Fruit fly (Drosophila melanogaster) whole organism, larva: ENCODE results near the gene Ant2.

Source experiments
- noc ChIP-seq: fragments of 200-800 bp; sonication (Bioruptor generic); optimal IDR thresholded peaks from 3 replicates; lab custom pipeline; 2019; ENCODE audit warnings: missing biosample characterization, mild to moderate bottlenecking, missing genetic modification characterization, moderate library complexity

The Ant2 gene

DNA sequence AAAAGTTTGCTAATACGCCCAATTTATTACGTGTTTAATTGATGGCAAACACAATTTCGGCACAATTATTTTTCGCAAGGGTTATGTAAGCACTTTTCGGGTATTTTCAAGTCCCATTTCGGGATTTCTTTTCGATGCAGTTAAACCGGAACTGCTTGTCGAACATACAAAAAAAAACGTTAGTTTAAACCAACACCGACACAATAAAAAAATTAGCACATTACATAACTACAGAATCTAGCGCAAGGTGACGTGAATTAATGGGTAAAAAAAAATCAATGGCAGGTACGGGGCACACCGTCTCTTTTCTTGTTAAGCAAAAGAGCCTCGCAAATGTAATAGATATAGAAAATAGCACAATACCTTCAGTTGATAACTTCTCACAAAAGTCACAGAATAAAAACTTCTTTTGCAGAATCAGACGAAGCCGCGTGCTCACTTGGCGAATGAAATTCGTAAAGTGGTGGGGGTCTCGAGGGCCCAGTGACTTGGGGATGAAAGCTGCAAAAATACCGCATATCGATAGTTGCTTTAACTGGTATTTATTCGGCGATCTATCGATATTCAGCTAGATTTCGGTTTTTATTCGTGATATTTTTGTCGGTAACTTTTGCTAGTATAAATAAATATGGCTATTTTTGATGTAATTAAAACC, at the start of gene Ant2, which contains the start of gene sesB:
Gene Ant2 (minus strand): TSS at position 465 of the 655 bp plus-strand sequence.
Gene sesB (minus strand): TSS at position 516 of the 655 bp plus-strand sequence.
- TF ChIP-seq noc (tag; lab: Kevin White, UChicago), result no peak

DNA sequence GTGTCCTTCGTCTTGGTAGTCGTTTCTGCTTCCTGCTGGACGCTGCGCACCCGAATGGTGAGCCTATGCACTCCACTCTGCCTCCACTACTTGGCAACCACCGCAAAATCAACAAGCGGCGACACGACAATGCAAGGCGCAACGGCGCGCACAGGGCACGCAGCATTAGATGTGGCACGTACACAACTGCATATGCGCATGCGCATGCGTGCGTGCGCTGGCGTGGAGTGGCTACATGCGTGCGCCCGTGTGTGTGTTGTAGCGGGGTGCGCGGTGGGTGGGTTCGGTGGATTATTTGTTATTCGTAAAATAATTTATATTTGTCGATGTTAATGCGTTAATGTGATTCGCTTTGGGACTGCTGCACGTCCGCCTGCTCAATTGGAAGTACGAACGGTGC, 48.9 kb upstream of the Ant2 start:
- no peak for TF ChIP-seq noc (tag; lab: Kevin White, UChicago)

DNA sequence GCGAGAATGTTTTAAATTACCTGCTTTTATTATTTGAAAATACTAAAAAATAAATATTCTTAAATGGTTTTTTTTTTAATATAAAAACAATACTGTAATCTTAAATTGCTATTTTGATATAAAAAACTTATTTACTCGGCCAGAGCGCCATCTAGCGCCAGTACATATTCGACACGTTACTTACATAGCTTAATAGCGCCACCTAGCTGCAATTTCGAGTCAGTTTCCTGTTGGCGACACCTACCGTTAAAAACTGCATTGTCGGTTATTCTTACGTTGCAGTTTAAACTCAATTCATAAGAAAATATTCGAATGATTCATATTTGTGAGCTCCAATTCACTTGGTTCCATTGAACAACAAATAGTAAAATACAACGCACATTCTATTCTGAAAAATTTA, 45.7 kb upstream of the Ant2 start:
- TF ChIP-seq noc (tag; lab: Kevin White, UChicago), result no peak

dm6 chrX:10827301-10827700, 40.6 kb upstream of the Ant2 start:
- no peak for TF ChIP-seq noc (tag; lab: Kevin White, UChicago)

- TF ChIP-seq noc (tag; lab: Kevin White, UChicago), result no peak
Measured at dm6 chrX:10825349-10826129, 38.8 kb upstream of the Ant2 start.

DNA sequence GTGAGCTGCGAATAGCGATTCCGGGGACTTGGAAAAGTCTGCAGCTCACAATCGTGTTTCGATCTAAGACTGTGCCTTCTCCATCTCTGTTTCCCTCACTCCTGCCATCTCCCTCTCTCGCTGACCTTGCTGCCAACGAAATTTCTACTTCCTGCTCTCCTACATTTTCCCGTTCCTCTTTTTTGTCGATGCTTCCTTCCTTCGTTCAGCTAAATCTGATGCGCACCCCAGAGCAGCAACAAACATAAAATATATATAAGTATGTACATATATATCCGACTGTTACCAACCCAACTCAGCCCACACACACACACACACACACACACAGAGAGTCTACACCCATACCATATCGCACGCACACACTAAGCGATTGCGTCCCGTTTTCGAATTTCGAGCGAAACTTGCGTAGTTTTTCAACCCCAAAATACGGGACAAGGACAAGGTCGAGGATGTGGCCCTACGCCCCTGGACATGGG, 37.6 kb upstream of the Ant2 start, which contains the start of gene Imp:
Gene Imp (minus strand): TSS at position 51 of the 476 bp plus-strand sequence.
- no peak for TF ChIP-seq noc (tag; lab: Kevin White, UChicago)

DNA sequence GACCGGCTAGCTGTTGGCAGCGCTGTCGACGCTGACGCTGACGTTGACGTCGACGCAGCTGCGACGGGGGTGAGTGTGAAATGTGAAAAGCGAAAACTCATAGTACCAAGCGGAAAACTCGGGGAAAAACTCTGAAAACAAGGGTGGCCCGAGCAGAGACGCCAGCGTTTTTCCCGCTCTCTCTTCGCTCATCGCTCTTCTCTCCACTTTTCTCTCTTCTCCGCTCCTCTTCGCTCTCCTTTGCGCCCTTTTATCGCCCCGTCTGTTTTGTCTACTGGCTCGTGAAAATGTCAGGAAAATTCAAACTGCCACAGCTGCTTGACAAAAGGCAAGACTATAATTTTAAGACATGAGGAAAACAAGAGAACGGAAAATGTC, 36.7 kb upstream of the Ant2 start:
- no peak for TF ChIP-seq noc (tag; lab: Kevin White, UChicago)

dm6 chrX:10822678-10823440, 36.2 kb upstream of the Ant2 start:
- peak; percentile 23 for TF ChIP-seq noc (tag; lab: Kevin White, UChicago)

dm6 chrX:10822096-10822495, 35.4 kb upstream of the Ant2 start:
- TF ChIP-seq noc (tag; lab: Kevin White, UChicago), result no peak

DNA sequence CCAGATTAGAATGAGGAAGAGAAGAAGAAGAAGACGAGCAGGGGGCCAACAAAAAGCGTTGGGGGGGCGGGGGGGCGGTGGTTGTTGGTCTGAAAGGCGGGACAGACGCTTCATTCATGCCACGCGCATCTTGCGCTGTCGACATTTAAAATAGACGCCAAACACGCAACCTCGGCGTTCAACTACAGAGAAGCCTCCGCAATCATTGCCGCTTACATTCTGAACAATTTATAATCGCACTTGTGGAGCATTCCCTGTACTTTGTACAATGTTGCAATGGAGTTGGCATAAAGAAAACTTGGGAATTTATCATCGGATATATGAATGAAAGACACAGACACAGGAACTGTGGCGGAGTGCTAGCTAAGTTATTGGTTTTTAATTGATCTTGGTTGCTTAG, 34.0 kb upstream of the Ant2 start:
- TF ChIP-seq noc (tag; lab: Kevin White, UChicago), result no peak

DNA sequence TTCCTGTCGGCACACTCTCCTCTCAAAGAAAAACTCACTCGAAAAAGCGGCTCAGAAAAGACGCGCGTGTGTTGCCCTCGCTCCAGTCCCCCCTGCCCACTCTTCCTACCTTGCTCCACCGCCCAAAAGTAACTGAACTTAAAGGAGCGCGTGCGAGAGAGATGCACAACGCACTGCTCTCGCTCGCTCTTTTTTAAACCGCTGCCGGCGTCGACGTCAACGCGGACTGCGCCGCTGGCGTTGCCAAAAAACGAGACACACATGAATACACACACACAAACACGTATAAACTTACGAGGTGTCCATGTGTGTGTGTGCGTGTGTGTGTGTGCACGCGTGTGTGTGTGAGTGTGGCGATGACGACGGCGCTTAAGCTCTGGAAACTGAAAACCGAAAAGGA, 30.1 kb upstream of the Ant2 start:
- no peak for TF ChIP-seq noc (tag; lab: Kevin White, UChicago)

DNA sequence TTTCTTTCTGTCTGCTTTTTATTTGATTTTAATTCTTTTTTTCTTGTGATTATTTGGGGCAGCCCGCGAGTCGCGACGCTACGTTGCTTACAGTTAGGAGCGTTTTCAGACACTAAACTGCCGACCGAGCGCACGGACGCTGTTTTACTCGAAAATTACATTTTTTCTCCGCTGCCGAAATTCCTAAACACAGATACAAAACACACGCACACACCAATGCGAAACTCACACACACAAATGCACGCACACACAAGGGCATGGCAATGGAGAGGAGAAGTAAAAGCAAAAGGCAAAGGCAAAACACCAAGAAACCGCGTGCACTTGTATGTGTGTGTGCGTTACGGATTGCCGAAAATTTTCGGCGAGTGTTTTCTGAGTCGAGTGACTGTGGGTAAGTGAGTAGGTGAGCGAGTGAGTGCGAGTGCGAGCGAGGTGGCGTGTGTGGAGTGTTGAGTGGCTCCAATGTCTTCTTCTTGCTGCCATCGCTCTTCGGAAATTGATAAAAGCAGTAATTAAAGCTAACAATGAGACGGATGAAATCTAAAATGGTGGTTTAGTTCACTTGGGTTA, 28.9 kb upstream of the Ant2 start:
- TF ChIP-seq noc (tag; lab: Kevin White, UChicago), result peak; percentile 18

DNA sequence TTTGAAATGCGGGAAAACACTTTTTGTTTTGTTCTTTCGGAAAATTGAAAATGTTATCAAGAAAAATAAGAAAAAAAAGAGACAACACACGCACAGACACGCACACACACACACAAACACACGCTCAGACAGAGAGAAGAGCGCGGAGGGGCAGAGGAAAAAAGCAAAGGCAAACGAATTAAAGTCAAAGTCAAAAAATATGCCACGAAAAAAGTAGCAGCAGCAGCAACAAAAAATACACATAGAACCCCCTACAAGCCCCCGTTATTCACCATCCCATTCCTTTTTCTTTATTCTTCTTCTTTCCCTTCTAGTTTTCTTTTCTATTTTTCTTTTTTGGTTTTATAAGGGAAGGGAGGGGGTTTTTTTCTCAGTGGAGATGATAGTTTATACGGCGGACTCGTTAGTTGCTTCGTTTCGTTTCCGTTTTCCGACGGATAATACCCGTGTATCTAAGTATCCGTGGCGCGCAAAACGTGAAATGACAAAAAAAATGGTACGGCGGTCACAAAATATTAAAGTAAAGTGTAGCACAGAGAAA, 28.2 kb upstream of the Ant2 start:
- no peak for TF ChIP-seq noc (tag; lab: Kevin White, UChicago)

DNA sequence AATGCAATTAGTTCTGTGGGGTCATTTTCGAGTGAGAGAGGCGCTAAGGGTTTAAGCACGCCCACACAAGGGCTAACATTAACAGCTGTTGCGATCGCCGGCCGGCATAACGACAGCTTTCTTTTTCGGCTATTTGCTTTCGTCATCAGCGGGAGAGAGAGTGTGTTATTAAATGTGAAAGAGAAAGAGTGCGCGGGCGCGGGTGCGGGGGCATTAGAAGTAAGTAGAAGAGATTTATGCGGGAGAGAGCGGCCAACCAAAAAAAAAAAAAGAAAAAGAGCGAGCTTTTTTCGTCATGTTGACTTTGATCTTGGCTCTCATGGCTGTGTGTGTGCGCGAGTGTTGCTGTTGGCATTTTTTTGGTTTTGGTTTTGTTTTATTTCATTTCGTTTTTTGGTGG, 27.4 kb upstream of the Ant2 start:
- TF ChIP-seq noc (tag; lab: Kevin White, UChicago), result no peak

dm6 chrX:10808684-10809083, 22.0 kb upstream of the Ant2 start:
- no peak for TF ChIP-seq noc (tag; lab: Kevin White, UChicago)
